Fruit fly (Drosophila melanogaster) whole organism, embryonic: ENCODE results near the gene CG10738.
A peak's percentile ranks its signal among the peaks of the same experiment; 100 is the strongest.

ENCODE experiments used
- Adf1 ChIP-seq: fragments of 200-800 bp; sonication (Bioruptor generic); IDR thresholded peaks from 2 replicates; pipeline ENCODE4 v1.3.6; 2022; ENCODE audit warnings: missing biosample characterization, missing genetic modification characterization
- Antp ChIP-seq: fragments of 200-800 bp; sonication (Bioruptor generic); optimal IDR thresholded peaks from 3 replicates; lab custom pipeline; 2016; ENCODE audit warnings: missing biosample characterization, missing genetic modification characterization
- Bteb2 ChIP-seq: fragments of 200-800 bp; sonication (Bioruptor generic); optimal IDR thresholded peaks from 2 replicates; lab custom pipeline; 2016; ENCODE audit warnings: missing biosample characterization, missing genetic modification characterization
- C15 ChIP-seq: fragments of 200-800 bp; sonication (Bioruptor generic); IDR thresholded peaks from 3 replicates; pipeline ENCODE4 v1.3.6; 2022; ENCODE audit warnings: missing biosample characterization, missing genetic modification characterization
- CG10267 ChIP-seq: fragments of 200-800 bp; sonication (Bioruptor generic); optimal IDR thresholded peaks from 2 replicates; lab custom pipeline; 2018; ENCODE audit warnings: missing biosample characterization, mild to moderate bottlenecking, missing genetic modification characterization, moderate library complexity
- CG10431 ChIP-seq: fragments of 200-800 bp; sonication (Bioruptor generic); optimal IDR thresholded peaks from 3 replicates; lab custom pipeline; 2018; ENCODE audit warnings: missing biosample characterization, mild to moderate bottlenecking, missing genetic modification characterization
- CG10565 ChIP-seq: fragments of 200-800 bp; sonication (Bioruptor generic); optimal IDR thresholded peaks from 3 replicates; lab custom pipeline; 2016; ENCODE audit warnings: missing biosample characterization, mild to moderate bottlenecking, missing genetic modification characterization
- CG11456 ChIP-seq: fragments of 200-800 bp; sonication (Bioruptor generic); IDR thresholded peaks from 3 replicates; pipeline ENCODE4 v1.3.6; 2022; ENCODE audit warnings: missing biosample characterization, missing genetic modification characterization
- CG11504 ChIP-seq: fragments of 200-800 bp; sonication (Bioruptor generic); optimal IDR thresholded peaks from 3 replicates; lab custom pipeline; 2019; ENCODE audit warnings: missing biosample characterization, mild to moderate bottlenecking, missing genetic modification characterization, moderate library complexity
- CG13287 ChIP-seq: fragments of 200-800 bp; sonication (Bioruptor generic); IDR thresholded peaks from 2 replicates; pipeline ENCODE4 v1.3.6; 2022; ENCODE audit warnings: missing biosample characterization, missing genetic modification characterization; ENCODE audit not compliant: partially characterized antibody
- CG13424 ChIP-seq: fragments of 200-800 bp; sonication (Bioruptor generic); optimal IDR thresholded peaks from 2 replicates; lab custom pipeline; 2019; ENCODE audit warnings: missing biosample characterization, mild to moderate bottlenecking, missing genetic modification characterization, moderate library complexity
- CG14667 ChIP-seq: fragments of 200-800 bp; sonication (Bioruptor generic); IDR thresholded peaks from 2 replicates; pipeline ENCODE4 v1.3.6; 2022; ENCODE audit warnings: missing biosample characterization, missing genetic modification characterization
- CG14860 ChIP-seq: fragments of 200-800 bp; sonication (Bioruptor generic); IDR thresholded peaks from 3 replicates; pipeline ENCODE4 v1.3.6; 2022; ENCODE audit warnings: missing biosample characterization, missing genetic modification characterization; ENCODE audit not compliant: partially characterized antibody
- CG15269 ChIP-seq: fragments of 200-800 bp; sonication (Bioruptor generic); optimal IDR thresholded peaks from 2 replicates; lab custom pipeline; 2018; ENCODE audit warnings: missing biosample characterization, mild to moderate bottlenecking, missing genetic modification characterization, moderate library complexity
- CG17612 ChIP-seq: fragments of 200-800 bp; sonication (Bioruptor generic); IDR thresholded peaks from 2 replicates; pipeline ENCODE4 v1.3.6; 2022; ENCODE audit warnings: missing biosample characterization, missing genetic modification characterization
- CG30431 ChIP-seq: fragments of 200-800 bp; sonication (Bioruptor generic); optimal IDR thresholded peaks from 2 replicates; lab custom pipeline; 2017; ENCODE audit warnings: missing biosample characterization, missing genetic modification characterization
- CG31224 ChIP-seq: fragments of 200-800 bp; sonication (Bioruptor generic); IDR thresholded peaks from 2 replicates; pipeline ENCODE4 v1.3.6; 2022; ENCODE audit warnings: missing biosample characterization, missing genetic modification characterization
- CG3407 ChIP-seq: fragments of 200-800 bp; sonication (Bioruptor generic); optimal IDR thresholded peaks from 2 replicates; lab custom pipeline; 2018; ENCODE audit warnings: missing biosample characterization, mild to moderate bottlenecking, missing genetic modification characterization
- CG3847 ChIP-seq: fragments of 200-800 bp; sonication (Bioruptor generic); IDR thresholded peaks from 2 replicates; pipeline ENCODE4 v1.3.6; 2022; ENCODE audit warnings: missing biosample characterization, missing genetic modification characterization
- CG3995 ChIP-seq: fragments of 200-800 bp; sonication (Bioruptor generic); optimal IDR thresholded peaks from 3 replicates; lab custom pipeline; 2016; ENCODE audit warnings: missing biosample characterization, missing genetic modification characterization
- CG6689 ChIP-seq: fragments of 200-800 bp; sonication (Bioruptor generic); IDR thresholded peaks from 2 replicates; pipeline ENCODE4 v1.3.6; 2022; ENCODE audit warnings: missing biosample characterization, missing genetic modification characterization
- CG6791 ChIP-seq: fragments of 200-800 bp; sonication (Bioruptor generic); IDR thresholded peaks from 3 replicates; pipeline ENCODE4 v1.3.6; 2022; ENCODE audit warnings: missing biosample characterization, missing genetic modification characterization; ENCODE audit not compliant: partially characterized antibody
- CG7357 ChIP-seq: fragments of 200-800 bp; sonication (Bioruptor generic); IDR thresholded peaks from 3 replicates; pipeline ENCODE4 v1.3.6; 2022; ENCODE audit warnings: missing biosample characterization, missing genetic modification characterization
- CG8478 ChIP-seq: fragments of >200 bp; optimal IDR thresholded peaks from 2 replicates; lab custom pipeline; 2018
- CG8944 ChIP-seq: fragments of 200-800 bp; sonication (Bioruptor generic); optimal IDR thresholded peaks from 3 replicates; lab custom pipeline; 2016; ENCODE audit warnings: missing biosample characterization, missing genetic modification characterization
- CG9797 ChIP-seq: fragments of 200-800 bp; sonication (Bioruptor generic); optimal IDR thresholded peaks from 3 replicates; lab custom pipeline; 2018; ENCODE audit warnings: missing biosample characterization, mild to moderate bottlenecking, missing genetic modification characterization
- CrebB ChIP-seq: fragments of 200-800 bp; sonication (Bioruptor generic); optimal IDR thresholded peaks from 3 replicates; lab custom pipeline; 2018; ENCODE audit warnings: missing biosample characterization, mild to moderate bottlenecking, missing genetic modification characterization
- Gsc ChIP-seq: fragments of 200-800 bp; sonication (Bioruptor generic); IDR thresholded peaks from 2 replicates; pipeline ENCODE4 v1.3.6; 2022; ENCODE audit warnings: missing biosample characterization, missing genetic modification characterization
- Hey ChIP-seq: fragments of 200-800 bp; sonication (Bioruptor generic); optimal IDR thresholded peaks from 3 replicates; lab custom pipeline; 2018; ENCODE audit warnings: missing biosample characterization, mild to moderate bottlenecking, missing genetic modification characterization
- HmgZ ChIP-seq: fragments of 200-800 bp; sonication (Bioruptor generic); optimal IDR thresholded peaks from 2 replicates; lab custom pipeline; 2018; ENCODE audit warnings: missing biosample characterization, mild to moderate bottlenecking, missing genetic modification characterization
- Neu2 ChIP-seq: fragments of 200-800 bp; sonication (Bioruptor generic); optimal IDR thresholded peaks from 3 replicates; lab custom pipeline; 2016; ENCODE audit warnings: missing biosample characterization, missing genetic modification characterization, borderline replicate concordance
- Ptx1 ChIP-seq: fragments of 200-800 bp; sonication (Bioruptor generic); IDR thresholded peaks from 2 replicates; pipeline ENCODE4 v1.3.6; 2022; ENCODE audit warnings: missing biosample characterization, missing genetic modification characterization
- Rfx ChIP-seq: fragments of 200-800 bp; sonication (Bioruptor generic); IDR thresholded peaks from 2 replicates; pipeline ENCODE4 v1.3.6; 2022; ENCODE audit warnings: missing biosample characterization, missing genetic modification characterization
- Spps ChIP-seq: fragments of 200-800 bp; sonication (Bioruptor generic); optimal IDR thresholded peaks from 2 replicates; lab custom pipeline; 2018; ENCODE audit warnings: missing biosample characterization, mild to moderate bottlenecking, missing genetic modification characterization
- bcd ChIP-seq: fragments of 200-800 bp; sonication (Bioruptor generic); optimal IDR thresholded peaks from 2 replicates; lab custom pipeline; 2017; ENCODE audit warnings: missing biosample characterization, mild to moderate bottlenecking, missing genetic modification characterization
- chinmo ChIP-seq: fragments of 200-800 bp; sonication (Bioruptor generic); IDR thresholded peaks from 4 replicates; pipeline ENCODE4 v1.3.6; 2022; ENCODE audit warnings: missing biosample characterization, missing genetic modification characterization; ENCODE audit not compliant: partially characterized antibody
- crc ChIP-seq: fragments of 200-800 bp; sonication (Bioruptor generic); optimal IDR thresholded peaks from 2 replicates; lab custom pipeline; 2016; ENCODE audit warnings: missing biosample characterization, missing genetic modification characterization
- croc ChIP-seq: fragments of 200-800 bp; sonication (Bioruptor generic); conservative IDR thresholded peaks from 3 replicates; pipeline ENCODE4 v1.3.6; 2022; ENCODE audit warnings: missing biosample characterization, missing genetic modification characterization
- ewg ChIP-seq: fragments of 200-800 bp; sonication (Bioruptor generic); optimal IDR thresholded peaks from 3 replicates; lab custom pipeline; 2017; ENCODE audit warnings: mild to moderate bottlenecking, missing biosample characterization, missing genetic modification reagents, missing genetic modification characterization
- gfzf ChIP-seq: fragments of 200-800 bp; sonication (Bioruptor generic); optimal IDR thresholded peaks from 2 replicates; lab custom pipeline; 2016; ENCODE audit warnings: missing biosample characterization, mild to moderate bottlenecking, missing genetic modification characterization, moderate library complexity
- ind ChIP-seq: fragments of 200-800 bp; sonication (Bioruptor generic); optimal IDR thresholded peaks from 3 replicates; lab custom pipeline; 2016; ENCODE audit warnings: missing biosample characterization, missing genetic modification characterization
- ken ChIP-seq: fragments of 200-800 bp; sonication (Bioruptor generic); IDR thresholded peaks from 3 replicates; pipeline ENCODE4 v1.3.6; 2022; ENCODE audit warnings: missing biosample characterization, missing genetic modification characterization
- lilli ChIP-seq: fragments of 200-800 bp; sonication (Bioruptor generic); optimal IDR thresholded peaks from 3 replicates; lab custom pipeline; 2016; ENCODE audit warnings: missing biosample characterization, missing genetic modification characterization
- pum ChIP-seq: fragments of 200-800 bp; sonication (Bioruptor generic); optimal IDR thresholded peaks from 2 replicates; lab custom pipeline; 2016; ENCODE audit warnings: missing biosample characterization, missing genetic modification characterization
- sens ChIP-seq: fragments of 200-800 bp; sonication (Bioruptor generic); peaks from one replicate; lab custom pipeline; 2016; ENCODE audit warnings: missing biosample characterization, missing genetic modification characterization
- ssp ChIP-seq: fragments of 200-800 bp; sonication (Bioruptor generic); IDR thresholded peaks from 2 replicates; pipeline ENCODE4 v1.3.6; 2022; ENCODE audit warnings: missing biosample characterization, missing genetic modification characterization
- sug ChIP-seq: fragments of 200-800 bp; optimal IDR thresholded peaks from 2 replicates; lab custom pipeline; 2019; ENCODE audit warnings: missing biosample characterization, mild to moderate bottlenecking, missing genetic modification characterization, moderate library complexity
- tgo ChIP-seq: fragments of 200-800 bp; sonication (Bioruptor generic); IDR thresholded peaks from 3 replicates; pipeline ENCODE4 v1.3.6; 2022; ENCODE audit warnings: missing biosample characterization, missing genetic modification characterization
- tin ChIP-seq: fragments of 200-800 bp; sonication (Bioruptor generic); optimal IDR thresholded peaks from 3 replicates; lab custom pipeline; 2016; ENCODE audit warnings: missing biosample characterization, missing genetic modification characterization
- trh ChIP-seq: fragments of 200-800 bp; sonication (Bioruptor generic); optimal IDR thresholded peaks from 2 replicates; lab custom pipeline; 2016; ENCODE audit warnings: missing biosample characterization, missing genetic modification characterization
- tup ChIP-seq: fragments of 200-800 bp; sonication (Bioruptor generic); optimal IDR thresholded peaks from 2 replicates; lab custom pipeline; 2016; ENCODE audit warnings: missing biosample characterization, mild to moderate bottlenecking, missing genetic modification characterization, moderate library complexity

The CG10738 gene

dm6 chr3L:13450177-13450793 is at the start of gene CG10738, which contains the start of gene JMJD7 (continued):
- peak; percentile 88 for TF ChIP-seq Rfx
- no peak for TF ChIP-seq CG10565 (GFP tag; lab: Kevin White, UChicago)
- no peak for TF ChIP-seq CG17612 (GFP tag; lab: Robert Waterston, UW)
- TF ChIP-seq CG14860 (GFP tag; lab: Robert Waterston, UW) = no peak
- TF ChIP-seq Ptx1 (GFP tag; lab: Robert Waterston, UW) = peak; percentile 63
- TF ChIP-seq lilli = peak; percentile 37
- no peak for TF ChIP-seq CG8478 (lab: Kevin White, UChicago)
- peak; percentile 8 for TF ChIP-seq HmgZ (tag; lab: Kevin White, UChicago)
- peak; percentile 44; the same call in 1 of the 2 replicates for TF ChIP-seq CG31224 (GFP tag; lab: Robert Waterston, UW)
- no peak for TF ChIP-seq chinmo
- TF ChIP-seq CrebB = no peak
- peak; percentile 68 for TF ChIP-seq ind
- peak; percentile 62 for TF ChIP-seq tgo
- no peak for TF ChIP-seq Gsc
- TF ChIP-seq trh = no peak
- TF ChIP-seq bcd (GFP tag; lab: Kevin White, UChicago) = peak; percentile 71
- no peak for TF ChIP-seq CG3995 (GFP tag; lab: Kevin White, UChicago)
- peak; percentile 69; the same call in 2 of the 3 replicates for TF ChIP-seq ken
- TF ChIP-seq C15 (GFP tag; lab: Robert Waterston, UW) = no peak
- TF ChIP-seq Hey (tag; lab: Kevin White, UChicago) = no peak
- no peak for TF ChIP-seq ewg
- peak; percentile 80 for TF ChIP-seq sug
- TF ChIP-seq CG10267 = peak; percentile 72
- TF ChIP-seq CG3847 = peak; percentile 55
- no peak for TF ChIP-seq CG15269 (tag; lab: Kevin White, UChicago)
- peak; percentile 45 for TF ChIP-seq CG14667 (GFP tag; lab: Robert Waterston, UW)
- TF ChIP-seq tup (GFP tag; lab: Kevin White, UChicago) = peak; percentile 74
- peak; percentile 86 for TF ChIP-seq CG11456 (GFP tag; lab: Robert Waterston, UW)
- TF ChIP-seq CG7357 (GFP tag; lab: Robert Waterston, UW) = peak; percentile 45; the same call in 1 of the 3 replicates
- TF ChIP-seq CG3407 (GFP tag; lab: Kevin White, UChicago) = no peak
- no peak for TF ChIP-seq Neu2 (GFP tag; lab: Kevin White, UChicago)
- no peak for TF ChIP-seq Antp (GFP tag; lab: Kevin White, UChicago)
- peak; percentile 87 for TF ChIP-seq tin (GFP tag; lab: Kevin White, UChicago)
- TF ChIP-seq ssp = peak; percentile 37
- peak; percentile 87 for TF ChIP-seq gfzf (GFP tag; lab: Kevin White, UChicago)
- no peak for TF ChIP-seq CG30431 (GFP tag; lab: Kevin White, UChicago)
- no peak for TF ChIP-seq CG6791
- no peak for TF ChIP-seq Bteb2 (GFP tag; lab: Kevin White, UChicago)
- peak; percentile 76 for TF ChIP-seq CG9797 (GFP tag; lab: Kevin White, UChicago)
- no peak for TF ChIP-seq pum (GFP tag; lab: Kevin White, UChicago)
- TF ChIP-seq CG8944 (GFP tag; lab: Kevin White, UChicago) = no peak
- TF ChIP-seq CG13424 (tag; lab: Kevin White, UChicago) = peak; percentile 19
- TF ChIP-seq crc = no peak
- peak; percentile 65 for TF ChIP-seq CG6689 (GFP tag; lab: Robert Waterston, UW)
- no peak; the same call in 2 of the 3 replicates for TF ChIP-seq croc (GFP tag; lab: Robert Waterston, UW)
- TF ChIP-seq CG13287 (GFP tag; lab: Robert Waterston, UW) = no peak
- peak; percentile 81 for TF ChIP-seq CG11504
- peak; percentile 38; the same call in 1 of the 2 replicates for TF ChIP-seq Adf1 (GFP tag; lab: Robert Waterston, UW)
- peak; percentile 66 for TF ChIP-seq sens (GFP tag; lab: Kevin White, UChicago)
- TF ChIP-seq Spps (tag; lab: Kevin White, UChicago) = no peak
- no peak for TF ChIP-seq CG10431 (GFP tag; lab: Kevin White, UChicago)
